Worm (Caenorhabditis elegans): ENCODE measurements around the gene R10E9.2.

Gene R10E9.2

DNA sequence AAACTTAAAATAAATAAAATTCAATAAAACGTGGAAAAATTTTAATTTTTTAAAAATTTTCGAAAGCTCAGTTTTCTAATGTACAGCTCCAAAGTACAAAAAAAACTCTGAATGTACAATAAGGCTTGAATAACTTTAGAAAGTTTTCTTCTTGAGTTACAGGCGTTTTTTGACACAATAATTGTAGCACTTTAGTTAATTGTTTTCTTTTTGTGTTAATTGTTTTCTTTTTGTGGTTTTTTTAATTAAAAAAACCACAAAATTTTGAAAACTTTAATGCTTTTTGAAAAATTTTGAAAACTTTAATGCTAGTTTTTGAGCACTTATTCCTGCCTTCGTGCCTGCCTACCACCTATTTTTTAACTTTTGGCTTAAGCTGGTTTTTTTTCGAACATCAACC lies at the start of gene R10E9.2:
Gene R10E9.2, minus strand, starts transcription at position 101 of the 400 bp plus-strand sequence.
- TF ChIP-seq hmbx-1 (tag; optimal IDR thresholded peaks at IDR 0.05) (no peak), hnd-1 (tag; optimal IDR thresholded peaks at IDR 0.05) (no peak), tbx-37 (GFP tag; conservative IDR thresholded peaks at IDR 0.05) (no peak), hmg-4 (GFP tag; optimal IDR thresholded peaks at IDR 0.05) (no peak), ama-1 (optimal IDR thresholded peaks at IDR 0.05) (no peak), sea-1 (GFP tag; conservative IDR thresholded peaks at IDR 0.05) (no peak), ceh-13 (GFP tag; optimal IDR thresholded peaks at IDR 0.05) (no peak), flt-1 (GFP tag; IDR thresholded peaks at IDR 0.05) (no peak), ets-7 (tag; optimal IDR thresholded peaks at IDR 0.05) (no peak), ceh-36 (tag; optimal IDR thresholded peaks at IDR 0.05) (no peak), pes-1 (GFP tag; IDR thresholded peaks at IDR 0.05) (no peak), tbx-11 (GFP tag; IDR thresholded peaks at IDR 0.05) (no peak), B0310.2 (tag; optimal IDR thresholded peaks at IDR 0.05) (no peak)

DNA sequence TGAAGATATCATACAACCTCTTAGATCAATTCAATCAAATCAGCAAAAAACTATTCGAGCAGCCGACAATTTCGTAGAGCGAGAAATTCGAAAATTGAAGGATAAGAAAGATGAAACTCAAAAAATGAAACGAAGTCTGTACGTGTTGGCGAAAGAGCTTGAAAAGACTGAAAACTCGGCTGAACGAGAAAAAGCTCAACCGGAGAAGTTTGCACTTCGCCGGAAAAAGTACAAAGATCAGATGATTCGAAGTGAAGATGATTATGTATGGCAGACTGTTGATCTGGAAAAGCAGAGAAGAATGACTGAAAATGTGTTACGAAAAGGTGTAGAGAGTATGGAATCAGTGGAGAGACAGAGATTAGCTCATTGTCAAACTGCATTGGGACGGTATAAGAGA lies 48.9 kb upstream of the R10E9.2 start:
- TF ChIP-seq B0310.2 (tag; optimal IDR thresholded peaks at IDR 0.05) (no peak), ama-1 (optimal IDR thresholded peaks at IDR 0.05) (no peak), hnd-1 (tag; optimal IDR thresholded peaks at IDR 0.05) (no peak), hmbx-1 (tag; optimal IDR thresholded peaks at IDR 0.05) (no peak), scrt-1 (GFP tag; IDR thresholded peaks at IDR 0.05) (no peak), ceh-36 (tag; optimal IDR thresholded peaks at IDR 0.05) (no peak), F13C5.2 (tag; optimal IDR thresholded peaks at IDR 0.05) (no peak), aly-1 (tag; optimal IDR thresholded peaks at IDR 0.05) (no peak), tra-4 (tag; optimal IDR thresholded peaks at IDR 0.05) (no peak), flt-1 (GFP tag; IDR thresholded peaks at IDR 0.05) (no peak), tbx-37 (GFP tag; conservative IDR thresholded peaks at IDR 0.05) (no peak), ets-7 (tag; optimal IDR thresholded peaks at IDR 0.05) (no peak), sea-1 (GFP tag; conservative IDR thresholded peaks at IDR 0.05) (no peak), tbx-11 (GFP tag; IDR thresholded peaks at IDR 0.05) (no peak), ceh-13 (GFP tag; optimal IDR thresholded peaks at IDR 0.05) (no peak), hmg-4 (GFP tag; optimal IDR thresholded peaks at IDR 0.05) (no peak), pes-1 (GFP tag; IDR thresholded peaks at IDR 0.05) (no peak)

DNA sequence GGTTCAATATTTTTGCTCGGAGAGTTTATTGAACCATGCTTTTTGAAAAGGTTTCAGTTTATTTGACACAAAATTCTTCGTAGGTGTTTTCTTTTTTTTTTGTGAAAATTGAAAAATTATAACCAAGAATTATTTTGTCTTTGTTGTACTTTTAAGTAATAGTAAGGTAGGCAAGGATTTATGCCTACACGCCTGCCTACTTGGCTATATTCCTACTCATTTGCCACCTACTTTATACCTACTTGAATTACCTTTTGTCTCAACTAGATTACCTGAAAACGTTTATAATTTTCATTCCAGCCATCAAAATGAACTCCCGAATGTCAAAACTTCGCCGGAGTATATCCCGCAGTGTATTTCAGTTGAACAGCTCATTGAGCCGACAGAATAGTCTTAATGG lies 47.9 kb upstream of the R10E9.2 start, which contains the start of gene C36E8.4:
Gene C36E8.4, plus strand, starts transcription at position 301 of the 400 bp plus-strand sequence.
- no peak for TF ChIP-seq tra-4 (tag; optimal IDR thresholded peaks at IDR 0.05)
- TF ChIP-seq tbx-11 (GFP tag; IDR thresholded peaks at IDR 0.05), result no peak
- TF ChIP-seq scrt-1 (GFP tag; IDR thresholded peaks at IDR 0.05), result no peak
- TF ChIP-seq ets-7 (tag; optimal IDR thresholded peaks at IDR 0.05), result no peak
- no peak for TF ChIP-seq hnd-1 (tag; optimal IDR thresholded peaks at IDR 0.05)
- no peak for TF ChIP-seq B0310.2 (tag; optimal IDR thresholded peaks at IDR 0.05)
- TF ChIP-seq ceh-36 (tag; optimal IDR thresholded peaks at IDR 0.05), result no peak
- no peak for TF ChIP-seq flt-1 (GFP tag; IDR thresholded peaks at IDR 0.05)
- TF ChIP-seq aly-1 (tag; optimal IDR thresholded peaks at IDR 0.05), result no peak
- no peak for TF ChIP-seq sea-1 (GFP tag; conservative IDR thresholded peaks at IDR 0.05)
- no peak for TF ChIP-seq ama-1 (optimal IDR thresholded peaks at IDR 0.05)
- no peak for TF ChIP-seq pes-1 (GFP tag; IDR thresholded peaks at IDR 0.05)
- TF ChIP-seq tbx-37 (GFP tag; conservative IDR thresholded peaks at IDR 0.05), result no peak
- no peak for TF ChIP-seq hmg-4 (GFP tag; optimal IDR thresholded peaks at IDR 0.05)
- no peak for TF ChIP-seq F13C5.2 (tag; optimal IDR thresholded peaks at IDR 0.05)
- no peak for TF ChIP-seq ceh-13 (GFP tag; optimal IDR thresholded peaks at IDR 0.05)
- no peak for TF ChIP-seq hmbx-1 (tag; optimal IDR thresholded peaks at IDR 0.05)

DNA sequence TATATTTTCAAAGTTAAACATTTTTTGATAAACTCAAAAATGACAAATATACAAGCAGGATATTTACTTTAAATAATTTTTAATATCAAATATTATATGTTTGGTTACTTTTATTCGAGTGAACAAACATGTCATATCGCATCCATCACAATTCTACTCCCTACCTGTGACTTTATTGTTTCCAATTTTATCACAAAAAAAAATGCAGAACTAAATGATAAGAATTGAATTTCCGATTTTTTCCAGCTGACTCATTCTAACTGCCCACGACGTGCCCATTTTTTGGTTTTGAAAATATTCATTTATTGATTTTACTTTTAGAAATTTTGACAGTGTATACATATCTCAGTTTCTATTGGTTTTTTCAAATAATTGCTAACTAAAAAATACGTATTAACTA lies 46.9 kb upstream of the R10E9.2 start:
- TF ChIP-seq tbx-37 (GFP tag; conservative IDR thresholded peaks at IDR 0.05), result no peak
- TF ChIP-seq tra-4 (tag; optimal IDR thresholded peaks at IDR 0.05), result no peak
- TF ChIP-seq pes-1 (GFP tag; IDR thresholded peaks at IDR 0.05), result no peak
- TF ChIP-seq scrt-1 (GFP tag; IDR thresholded peaks at IDR 0.05), result no peak
- TF ChIP-seq sea-1 (GFP tag; conservative IDR thresholded peaks at IDR 0.05), result no peak
- TF ChIP-seq flt-1 (GFP tag; IDR thresholded peaks at IDR 0.05), result no peak
- TF ChIP-seq hnd-1 (tag; optimal IDR thresholded peaks at IDR 0.05), result no peak
- TF ChIP-seq hmg-4 (GFP tag; optimal IDR thresholded peaks at IDR 0.05), result no peak
- TF ChIP-seq aly-1 (tag; optimal IDR thresholded peaks at IDR 0.05), result no peak

DNA sequence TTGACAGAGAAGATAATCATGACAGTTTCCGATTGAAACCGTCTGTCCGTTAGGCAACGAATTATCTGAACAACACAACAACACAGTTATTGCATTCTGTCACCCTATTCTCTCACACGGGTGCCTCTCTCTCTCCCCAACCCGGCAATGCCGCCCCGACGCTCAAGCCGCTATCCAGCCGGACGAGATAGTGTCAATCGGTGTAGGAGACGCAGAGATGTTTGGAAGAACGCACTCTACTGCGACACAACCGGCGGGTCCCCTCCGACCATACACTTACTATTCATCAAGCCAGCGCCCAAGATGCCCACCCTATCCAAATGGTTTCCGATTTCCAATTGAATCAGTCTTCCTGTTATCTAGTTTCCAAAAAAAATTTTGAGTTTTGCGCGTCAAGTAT lies 46.0 kb upstream of the R10E9.2 start:
- TF ChIP-seq aly-1 (tag; optimal IDR thresholded peaks at IDR 0.05), result peak; percentile 69
- TF ChIP-seq F13C5.2 (tag; optimal IDR thresholded peaks at IDR 0.05), result peak; percentile 31
- TF ChIP-seq hnd-1 (tag; optimal IDR thresholded peaks at IDR 0.05), result no peak
- TF ChIP-seq hmg-4 (GFP tag; optimal IDR thresholded peaks at IDR 0.05), result peak; percentile 57

DNA sequence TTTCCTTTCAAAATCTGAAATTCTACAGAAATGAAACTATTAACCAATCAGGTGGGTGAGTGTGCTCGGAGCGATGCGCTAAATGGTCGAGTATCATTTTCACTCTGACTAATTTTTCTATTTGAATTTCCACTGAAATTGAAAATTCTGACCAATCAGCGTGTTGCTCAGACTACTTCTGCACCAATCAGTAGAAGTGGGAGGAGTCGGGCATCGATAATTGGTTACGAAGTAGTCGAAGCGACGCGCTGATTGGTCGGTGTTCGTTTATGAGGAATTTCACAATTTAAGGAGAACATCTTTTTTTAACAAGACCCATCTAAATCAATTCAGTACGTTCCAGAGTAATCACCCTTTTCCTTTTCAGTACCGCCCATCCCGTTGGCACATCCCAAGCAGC lies 45.0 kb upstream of the R10E9.2 start:
- no peak for TF ChIP-seq ets-7 (tag; optimal IDR thresholded peaks at IDR 0.05)
- TF ChIP-seq pes-1 (GFP tag; IDR thresholded peaks at IDR 0.05), result no peak
- TF ChIP-seq sea-1 (GFP tag; conservative IDR thresholded peaks at IDR 0.05), result no peak
- no peak for TF ChIP-seq hmg-4 (GFP tag; optimal IDR thresholded peaks at IDR 0.05)
- TF ChIP-seq hmbx-1 (tag; optimal IDR thresholded peaks at IDR 0.05), result no peak
- TF ChIP-seq flt-1 (GFP tag; IDR thresholded peaks at IDR 0.05), result no peak

DNA sequence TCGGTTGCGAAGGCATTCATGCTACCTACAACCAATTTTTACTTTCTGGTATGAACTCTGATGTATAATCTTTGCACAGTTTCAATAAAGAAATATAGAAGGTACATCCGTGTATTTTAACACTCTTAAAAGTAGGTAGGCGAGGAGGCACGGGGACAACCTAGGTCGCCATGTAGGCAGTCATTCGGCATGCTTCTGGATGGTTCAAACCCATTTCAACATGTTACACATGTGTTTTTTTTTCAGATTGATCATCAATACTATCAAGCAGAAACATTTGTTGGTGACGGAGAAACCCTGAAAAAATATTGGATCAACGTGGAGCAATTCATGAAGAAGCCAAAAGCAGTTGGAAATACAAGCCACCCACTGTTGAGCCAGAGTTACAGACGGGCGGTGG lies 42.9 kb upstream of the R10E9.2 start:
- no peak for TF ChIP-seq flt-1 (GFP tag; IDR thresholded peaks at IDR 0.05)
- TF ChIP-seq ets-7 (tag; optimal IDR thresholded peaks at IDR 0.05), result no peak
- no peak for TF ChIP-seq tbx-11 (GFP tag; IDR thresholded peaks at IDR 0.05)
- no peak for TF ChIP-seq tbx-37 (GFP tag; conservative IDR thresholded peaks at IDR 0.05)
- no peak for TF ChIP-seq B0310.2 (tag; optimal IDR thresholded peaks at IDR 0.05)
- TF ChIP-seq hmbx-1 (tag; optimal IDR thresholded peaks at IDR 0.05), result no peak
- TF ChIP-seq aly-1 (tag; optimal IDR thresholded peaks at IDR 0.05), result no peak

DNA sequence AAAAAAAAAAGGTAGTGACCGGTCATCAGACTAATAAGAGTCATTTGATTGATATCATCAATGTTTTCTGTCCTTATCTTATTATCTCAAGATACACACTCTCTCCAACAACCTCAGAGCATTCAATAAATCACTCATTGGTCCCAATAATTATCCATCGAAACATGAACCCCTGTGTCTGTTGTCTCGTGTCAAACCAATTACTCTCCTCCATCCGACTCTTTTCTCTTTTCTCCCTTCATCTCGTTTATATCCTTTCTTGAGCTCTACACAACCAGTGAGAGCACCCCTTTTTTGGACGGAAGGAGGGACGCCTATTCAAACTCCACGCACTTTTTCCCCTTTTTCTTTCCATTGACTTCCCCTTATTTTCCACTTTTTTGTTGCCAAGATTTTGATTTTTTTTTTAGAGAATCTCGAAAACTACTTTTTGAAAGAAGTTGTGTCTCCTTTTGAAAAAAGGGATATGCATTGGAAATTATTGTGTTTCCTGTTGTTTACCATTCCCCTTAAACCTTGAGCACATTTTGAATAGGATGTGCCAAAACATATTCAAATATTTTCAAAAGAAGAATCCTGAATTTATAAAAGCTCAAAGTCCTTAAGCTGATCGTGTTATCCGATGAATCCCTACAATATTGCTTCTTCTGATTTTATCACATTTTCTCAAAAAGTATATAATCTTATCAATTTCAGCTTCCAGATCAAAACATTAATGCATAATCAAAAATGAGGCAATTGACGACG lies 41.5 kb upstream of the R10E9.2 start, which contains the start of gene pxd-1:
Gene pxd-1, plus strand, starts transcription at position 697 of the 747 bp plus-strand sequence.
- TF ChIP-seq scrt-1 (GFP tag; IDR thresholded peaks at IDR 0.05), result no peak
- TF ChIP-seq aly-1 (tag; optimal IDR thresholded peaks at IDR 0.05), result no peak
- TF ChIP-seq F13C5.2 (tag; optimal IDR thresholded peaks at IDR 0.05), result no peak
- no peak for TF ChIP-seq ceh-13 (GFP tag; optimal IDR thresholded peaks at IDR 0.05)
- TF ChIP-seq flt-1 (GFP tag; IDR thresholded peaks at IDR 0.05), result no peak
- no peak for TF ChIP-seq hmbx-1 (tag; optimal IDR thresholded peaks at IDR 0.05)
- no peak for TF ChIP-seq sea-1 (GFP tag; conservative IDR thresholded peaks at IDR 0.05)
- no peak for TF ChIP-seq tbx-11 (GFP tag; IDR thresholded peaks at IDR 0.05)
- TF ChIP-seq B0310.2 (tag; optimal IDR thresholded peaks at IDR 0.05), result no peak
- no peak for TF ChIP-seq ets-7 (tag; optimal IDR thresholded peaks at IDR 0.05)
- no peak for TF ChIP-seq tbx-37 (GFP tag; conservative IDR thresholded peaks at IDR 0.05)
- no peak for TF ChIP-seq pes-1 (GFP tag; IDR thresholded peaks at IDR 0.05)
- TF ChIP-seq ceh-36 (tag; optimal IDR thresholded peaks at IDR 0.05), result no peak
- no peak for TF ChIP-seq tra-4 (tag; optimal IDR thresholded peaks at IDR 0.05)
- TF ChIP-seq ama-1 (optimal IDR thresholded peaks at IDR 0.05), result no peak
- no peak for TF ChIP-seq hnd-1 (tag; optimal IDR thresholded peaks at IDR 0.05)
- no peak for TF ChIP-seq hmg-4 (GFP tag; optimal IDR thresholded peaks at IDR 0.05)

Measured in whole organism, early embryonic.